Worm (Caenorhabditis elegans): ENCODE results near the gene R02D5.9.

Gene R02D5.9

ce11 chrV:14523788-14524582 lies 13.1 kb upstream of the R02D5.9 start, which contains the start of gene ril-1:
TSS of gene ril-1 (minus strand) at chrV:14524129.
- TF ChIP-seq unc-130 (tag; optimal IDR thresholded peaks at IDR 0.05): peak; percentile 14
- TF ChIP-seq alr-1 (tag; optimal IDR thresholded peaks at IDR 0.05; ENCODE audit: borderline replicate concordance): no peak
- peak; percentile 23 to 57 for TF ChIP-seq lin-35 (GFP tag; optimal IDR thresholded peaks at IDR 0.05)
- peak; percentile 67 for TF ChIP-seq nhr-85 (tag)
- peak; percentile 2 to 40 (median 32) for TF ChIP-seq ceh-82 (tag; optimal IDR thresholded peaks at IDR 0.05)
- peak; percentile 50 for TF ChIP-seq snu-23 (GFP tag; optimal IDR thresholded peaks at IDR 0.05)
- TF ChIP-seq efl-1 (optimal IDR thresholded peaks at IDR 0.05): peak; percentile 38 to 41
- TF ChIP-seq efl-1 (GFP tag; optimal IDR thresholded peaks at IDR 0.05 in 1 of 2): peak; percentile 6 to 85
- peak; percentile 21 for TF ChIP-seq swsn-7 (tag; optimal IDR thresholded peaks at IDR 0.05)
- no peak for TF ChIP-seq ceh-63 (GFP tag; optimal IDR thresholded peaks at IDR 0.05)
- peak; percentile 53 for TF ChIP-seq C16A3.4 (tag; optimal IDR thresholded peaks at IDR 0.05)
- TF ChIP-seq nhr-90 (tag; optimal IDR thresholded peaks at IDR 0.05; ENCODE audit: poor library complexity): peak; percentile 44
- no peak for TF ChIP-seq F16B12.6 (tag; optimal IDR thresholded peaks at IDR 0.05)
- peak; percentile 38 for TF ChIP-seq nhr-47 (tag; optimal IDR thresholded peaks at IDR 0.05)
- TF ChIP-seq nhr-71 (tag; optimal IDR thresholded peaks at IDR 0.05): peak; percentile 55
- no peak for TF ChIP-seq nhr-237 (tag; optimal IDR thresholded peaks at IDR 0.05)
- TF ChIP-seq tbx-2 (tag; optimal IDR thresholded peaks at IDR 0.05): peak; percentile 5
- peak; percentile 35 for TF ChIP-seq rnt-1 (tag; optimal IDR thresholded peaks at IDR 0.05)
- peak; percentile 10 for TF ChIP-seq dsc-1 (tag; optimal IDR thresholded peaks at IDR 0.05)
- TF ChIP-seq lsy-2 (tag; optimal IDR thresholded peaks at IDR 0.05): peak; percentile 27 to 58
- peak in 2 of 3 experiments; percentile 30 to 31 for TF ChIP-seq dpl-1 (GFP tag; optimal IDR thresholded peaks at IDR 0.05)
- TF ChIP-seq xbp-1 (tag; optimal IDR thresholded peaks at IDR 0.05): peak; percentile 15
- TF ChIP-seq sox-4 (tag; optimal IDR thresholded peaks at IDR 0.05): no peak
- TF ChIP-seq nhr-20 (tag; optimal IDR thresholded peaks at IDR 0.05): peak; percentile 25
- TF ChIP-seq nhr-28 (tag; optimal IDR thresholded peaks at IDR 0.05): no peak
- peak in 1 of 2 experiments; percentile 8 for TF ChIP-seq mdl-1 (tag; optimal IDR thresholded peaks at IDR 0.05)
- peak; percentile 34 for TF ChIP-seq fkh-8 (tag; optimal IDR thresholded peaks at IDR 0.05)
- peak; percentile 40 for TF ChIP-seq skn-1 (tag; optimal IDR thresholded peaks at IDR 0.05)

- TF ChIP-seq efl-1 (optimal IDR thresholded peaks at IDR 0.05) (no peak), efl-1 (GFP tag; optimal IDR thresholded peaks at IDR 0.05 in 1 of 2) (peak in 1 of 2 experiments; percentile 88), F16B12.6 (tag; optimal IDR thresholded peaks at IDR 0.05) (no peak), sptf-1 (tag; optimal IDR thresholded peaks at IDR 0.05) (no peak), lin-13 (GFP tag; optimal IDR thresholded peaks at IDR 0.05) (no peak)
These were observed 12.2 kb upstream of the R02D5.9 start, which contains the start of gene C53A5.2 for ce11 chrV:14523105-14523504. TSS of gene C53A5.2 (minus strand) at chrV:14523205.

ce11 chrV:14522514-14522913 lies 11.6 kb upstream of the R02D5.9 start, which contains the start of gene C53A5.16:
TSS of gene C53A5.16 (minus strand) at chrV:14522614.
- TF ChIP-seq fos-1 (tag; optimal IDR thresholded peaks at IDR 0.05): no peak
- peak; percentile 37 for TF ChIP-seq ama-1 (optimal IDR thresholded peaks at IDR 0.05)

- no peak for TF ChIP-seq nhr-85 (tag)
- no peak for TF ChIP-seq nhr-76 (tag; optimal IDR thresholded peaks at IDR 0.05)
- no peak for TF ChIP-seq mef-2 (tag; optimal IDR thresholded peaks at IDR 0.05)
- no peak for TF ChIP-seq ceh-90 (tag; optimal IDR thresholded peaks at IDR 0.05)
- no peak for TF ChIP-seq pag-3 (tag; optimal IDR thresholded peaks at IDR 0.05; ENCODE audit: borderline replicate concordance, insufficient read depth)
- TF ChIP-seq sox-4 (tag; optimal IDR thresholded peaks at IDR 0.05): no peak
- TF ChIP-seq fkh-10 (GFP tag; optimal IDR thresholded peaks at IDR 0.05): no peak
- no peak for TF ChIP-seq vab-15 (tag; optimal IDR thresholded peaks at IDR 0.05)
These were observed 10.1 kb upstream of the R02D5.9 start, which contains the start of gene C53A5.17 for ce11 chrV:14521000-14521399. TSS of gene C53A5.17 (minus strand) at chrV:14521100.
